Fruit fly (Drosophila melanogaster): ENCODE measurements around the gene CG33673.

CG33673 gene

DNA sequence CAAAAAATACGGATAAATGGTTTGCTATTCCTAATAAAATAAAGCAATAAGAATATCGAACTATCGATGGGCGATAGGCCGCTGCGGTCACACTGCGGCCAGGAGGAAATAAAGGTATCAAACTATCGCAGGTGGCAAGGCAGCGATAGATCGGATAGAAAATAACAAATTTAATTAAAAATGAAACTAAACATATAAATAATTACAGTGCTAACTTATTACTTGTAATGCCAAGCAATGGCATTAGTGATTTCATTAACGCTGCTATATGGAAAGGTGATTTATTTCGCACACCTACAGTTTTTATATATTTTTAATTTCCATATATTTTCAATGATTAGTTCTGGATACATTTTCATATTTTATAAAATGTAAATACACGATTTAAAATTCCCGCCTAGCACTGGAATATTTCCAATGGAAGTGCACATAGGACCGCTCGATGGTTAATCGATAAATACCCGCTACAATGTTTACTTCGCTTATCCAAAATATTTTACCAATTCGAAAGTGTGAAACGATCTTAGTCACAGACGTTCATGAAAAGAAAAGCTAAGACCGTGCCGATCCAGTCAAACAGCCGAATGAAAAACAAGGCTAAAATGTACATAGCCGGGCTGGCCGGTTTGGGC, 34.3 kb upstream of the CG33673 start, which contains the start of the genes CG15356 and CG15362 (continued):
- TF ChIP-seq CG11902 (GFP tag; optimal IDR thresholded peaks at IDR 0.05), result no peak
- no peak for TF ChIP-seq Sox15 (GFP tag; optimal IDR thresholded peaks at IDR 0.05)

DNA sequence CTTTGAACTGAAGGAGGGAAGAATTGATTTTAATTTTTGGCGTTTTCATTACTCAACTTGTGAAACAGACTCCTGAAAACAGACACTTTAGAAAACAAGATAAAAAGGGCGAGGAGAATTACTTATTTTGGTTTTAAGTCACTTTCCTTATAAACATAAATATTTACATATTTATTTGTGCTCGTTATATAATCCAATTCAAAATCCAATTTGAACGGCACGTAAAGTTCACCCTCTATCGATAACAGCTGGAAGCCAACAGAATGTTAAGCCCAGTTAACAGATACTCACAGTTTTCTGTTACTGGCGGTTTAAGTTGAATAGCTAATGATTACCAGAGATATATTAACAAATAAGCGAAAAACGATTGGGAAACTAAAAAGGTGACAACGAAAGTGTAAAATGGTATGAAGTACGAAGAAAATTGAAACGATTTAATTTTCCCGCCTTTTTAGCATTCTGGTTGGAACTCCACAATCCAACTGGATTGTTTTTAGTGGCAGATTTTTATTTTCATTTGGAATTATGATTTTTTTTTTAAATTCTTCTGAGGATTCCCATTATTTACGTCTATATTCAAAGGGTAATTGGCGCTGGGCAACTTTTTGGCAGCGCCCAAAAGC, 32.8 kb upstream of the CG33673 start:
- no peak for TF ChIP-seq CG10669 (GFP tag; optimal IDR thresholded peaks at IDR 0.05)
- no peak for TF ChIP-seq CG11762 (GFP tag; optimal IDR thresholded peaks at IDR 0.05; ENCODE audit: insufficient read depth)
- TF ChIP-seq ss (GFP tag; optimal IDR thresholded peaks at IDR 0.05), result no peak
- TF ChIP-seq spab (GFP tag; optimal IDR thresholded peaks at IDR 0.05), result no peak
- no peak for TF ChIP-seq CG3032 (tag; optimal IDR thresholded peaks at IDR 0.05)
- no peak for TF ChIP-seq CG32006 (GFP tag; optimal IDR thresholded peaks at IDR 0.05)
- no peak for TF ChIP-seq CG6163 (GFP tag; IDR thresholded peaks at IDR 0.05)
- no peak for TF ChIP-seq Met (GFP tag; optimal IDR thresholded peaks at IDR 0.05)
- TF ChIP-seq salr (GFP tag; optimal IDR thresholded peaks at IDR 0.05), result no peak
- no peak for TF ChIP-seq CG1621 (tag; optimal IDR thresholded peaks at IDR 0.05)
- TF ChIP-seq Lpt (GFP tag; optimal IDR thresholded peaks at IDR 0.05), result no peak
- no peak for TF ChIP-seq eg (GFP tag; IDR thresholded peaks at IDR 0.05)
- TF ChIP-seq Hr39 (GFP tag; optimal IDR thresholded peaks at IDR 0.05), result no peak
- TF ChIP-seq Ets21C (GFP tag; optimal IDR thresholded peaks at IDR 0.05), result no peak
- no peak for TF ChIP-seq Gug (GFP tag; IDR thresholded peaks at IDR 0.05)
- no peak for TF ChIP-seq dac (GFP tag; optimal IDR thresholded peaks at IDR 0.05)
- TF ChIP-seq CG11294 (GFP tag; IDR thresholded peaks at IDR 0.05), result no peak
- TF ChIP-seq Blimp-1 (GFP tag; optimal IDR thresholded peaks at IDR 0.05), result no peak
- TF ChIP-seq CG9139 (GFP tag; optimal IDR thresholded peaks at IDR 0.05), result no peak

DNA sequence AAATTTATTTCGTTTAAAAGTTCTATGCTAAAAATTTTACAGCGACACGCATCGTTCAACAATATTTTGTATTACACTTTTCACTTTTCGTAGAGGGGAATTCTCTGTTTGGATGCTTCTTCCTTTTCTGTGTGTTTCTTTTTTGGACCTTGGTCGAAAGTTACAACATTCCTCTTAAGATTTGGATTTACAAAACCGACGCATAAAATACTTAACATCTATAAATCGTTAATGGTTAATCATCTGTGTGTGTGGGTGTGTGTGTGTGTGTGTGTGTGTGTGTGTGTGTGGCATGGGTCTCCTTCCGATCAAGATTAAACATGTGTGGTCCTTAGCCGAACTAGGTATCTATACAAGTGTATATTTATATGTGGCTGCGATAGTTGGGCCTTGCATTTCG, 28.9 kb upstream of the CG33673 start:
- TF ChIP-seq CG31627 (GFP tag; optimal IDR thresholded peaks at IDR 0.05) (no peak), Gug (GFP tag; IDR thresholded peaks at IDR 0.05) (no peak), CG34406 (GFP tag; optimal IDR thresholded peaks at IDR 0.05) (no peak), Lpt (GFP tag; optimal IDR thresholded peaks at IDR 0.05) (no peak), eg (GFP tag; IDR thresholded peaks at IDR 0.05) (no peak), CG11294 (GFP tag; IDR thresholded peaks at IDR 0.05) (no peak), dac (GFP tag; optimal IDR thresholded peaks at IDR 0.05) (no peak), Hr39 (GFP tag; optimal IDR thresholded peaks at IDR 0.05) (no peak), Eip78C (GFP tag) (no peak), pdm3 (GFP tag; optimal IDR thresholded peaks at IDR 0.05) (no peak), fd85E (GFP tag; optimal IDR thresholded peaks at IDR 0.05) (no peak), Met (GFP tag; optimal IDR thresholded peaks at IDR 0.05) (no peak), Smox (GFP tag; optimal IDR thresholded peaks at IDR 0.05) (no peak), CG8319 (GFP tag; optimal IDR thresholded peaks at IDR 0.05) (no peak), net (GFP tag; optimal IDR thresholded peaks at IDR 0.05) (no peak), CG11902 (GFP tag; optimal IDR thresholded peaks at IDR 0.05) (no peak), cyc (GFP tag; optimal IDR thresholded peaks at IDR 0.05) (no peak), CG10669 (GFP tag; optimal IDR thresholded peaks at IDR 0.05) (no peak), spab (GFP tag; optimal IDR thresholded peaks at IDR 0.05) (no peak), Sox102F (GFP tag; optimal IDR thresholded peaks at IDR 0.05) (no peak)

DNA sequence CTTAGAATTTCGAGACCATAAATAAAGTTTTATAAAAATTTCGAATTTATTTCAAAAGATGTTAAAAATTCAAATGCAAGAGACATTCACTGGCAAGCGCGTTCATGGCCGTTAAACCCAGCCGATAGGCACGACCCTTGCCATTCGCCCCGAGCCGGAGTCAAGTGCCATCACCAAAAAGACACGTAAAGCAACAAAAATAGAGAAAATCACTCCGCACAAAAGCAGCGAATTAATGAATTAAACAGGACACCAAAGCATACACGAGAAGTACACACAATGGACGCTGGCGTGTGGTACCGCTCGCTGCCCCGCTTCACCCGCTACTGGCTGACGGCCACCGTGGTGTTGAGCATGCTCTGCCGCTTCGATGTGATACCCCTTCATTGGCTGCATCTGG, 27.4 kb upstream of the CG33673 start, which contains the start of gene Der-1:
Der-1 (plus strand) TSS at position 1 of the 400 bp plus-strand sequence.
- TF ChIP-seq CG11762 (GFP tag; optimal IDR thresholded peaks at IDR 0.05; ENCODE audit: insufficient read depth), result no peak
- TF ChIP-seq Lpt (GFP tag; optimal IDR thresholded peaks at IDR 0.05), result no peak
- TF ChIP-seq dsx (GFP tag; optimal IDR thresholded peaks at IDR 0.05; ENCODE audit: poor library complexity, severe bottlenecking), result no peak
- TF ChIP-seq Smox (GFP tag; optimal IDR thresholded peaks at IDR 0.05), result no peak
- TF ChIP-seq Sox14 (GFP tag; optimal IDR thresholded peaks at IDR 0.05), result peak; percentile 22
- no peak for TF ChIP-seq pdm3 (GFP tag; optimal IDR thresholded peaks at IDR 0.05)
- no peak for TF ChIP-seq svp (GFP tag)
- TF ChIP-seq Hr39 (GFP tag; optimal IDR thresholded peaks at IDR 0.05), result no peak
- TF ChIP-seq Hr38 (GFP tag; optimal IDR thresholded peaks at IDR 0.05), result no peak
- no peak for TF ChIP-seq CG9139 (GFP tag; optimal IDR thresholded peaks at IDR 0.05)
- no peak for TF ChIP-seq Ets96B (tag; optimal IDR thresholded peaks at IDR 0.05)
- no peak for TF ChIP-seq vri (GFP tag; optimal IDR thresholded peaks at IDR 0.05)
- peak; percentile 59 for TF ChIP-seq Eip78C (GFP tag)
- TF ChIP-seq fkh (GFP tag; optimal IDR thresholded peaks at IDR 0.05), result no peak
- TF ChIP-seq CG32006 (GFP tag; optimal IDR thresholded peaks at IDR 0.05), result no peak
- no peak for TF ChIP-seq CG3919 (GFP tag; optimal IDR thresholded peaks at IDR 0.05)
- no peak for TF ChIP-seq Sox15 (GFP tag; optimal IDR thresholded peaks at IDR 0.05)
- no peak for TF ChIP-seq CG6792 (GFP tag; optimal IDR thresholded peaks at IDR 0.05)
- no peak for TF ChIP-seq CG11902 (GFP tag; optimal IDR thresholded peaks at IDR 0.05)
- no peak for TF ChIP-seq CG6276 (GFP tag; optimal IDR thresholded peaks at IDR 0.05)
- no peak for TF ChIP-seq Met (GFP tag; optimal IDR thresholded peaks at IDR 0.05)
- TF ChIP-seq CG15336 (GFP tag; IDR thresholded peaks at IDR 0.05), result no peak
- peak; percentile 35 for TF ChIP-seq esn (GFP tag; optimal IDR thresholded peaks at IDR 0.05)

Data from whole organism, prepupa.